Fruit fly (Drosophila melanogaster) whole organism, wandering third instar larva: ENCODE measurements around the gene Ir68b.

ENCODE experiments used
- Abd-B ChIP-seq: fragments of >200 bp; optimal IDR thresholded peaks from 2 replicates; lab custom pipeline; 2017; ENCODE audit warnings: missing biosample characterization, missing genetic modification characterization
- Dif ChIP-seq: fragments of 200-275, 200-300 bp; sonication (Bioruptor generic); optimal IDR thresholded peaks from 2 replicates; lab custom pipeline; 2018; ENCODE audit warnings: missing biosample characterization, missing genetic modification characterization; ENCODE audit not compliant: partially characterized antibody
- Myc ChIP-seq: fragments of >200 bp; optimal IDR thresholded peaks from 2 replicates; lab custom pipeline; 2017
- N ChIP-seq: fragments of >200 bp; optimal IDR thresholded peaks from 2 replicates; lab custom pipeline; 2018; ENCODE audit warnings: missing biosample characterization, missing external identifiers, missing genetic modification characterization
- OdsH ChIP-seq: fragments of 200-800 bp; sonication (Bioruptor generic); optimal IDR thresholded peaks from 2 replicates; lab custom pipeline; 2016; ENCODE audit warnings: missing biosample characterization, mild to moderate bottlenecking, missing genetic modification characterization
- br ChIP-seq: fragments of 200-800 bp; sonication (Bioruptor generic); optimal IDR thresholded peaks from 2 replicates; lab custom pipeline; 2016; ENCODE audit warnings: missing biosample characterization, missing genetic modification characterization
- dl ChIP-seq, 2 experiments: fragments of 175-275, 200-275 bp in 1 of 2; fragments of 200-275 bp in 1 of 2; sonication (Bioruptor generic); optimal IDR thresholded peaks; lab custom pipeline; 2018; ENCODE audit warnings: mild to moderate bottlenecking in 2 of 2, missing biosample characterization in 2 of 2, missing genetic modification characterization in 2 of 2, moderate library complexity in 2 of 2; ENCODE audit not compliant: partially characterized antibody in 2 of 2, insufficient read depth in 1 of 2
- foxo ChIP-seq, 2 experiments: fragments of 200-800 bp; sonication (Bioruptor generic); optimal IDR thresholded peaks; 2 replicates in 1 of 2; 3 replicates in 1 of 2; lab custom pipeline; 2016 to 2017; ENCODE audit warnings: missing biosample characterization in 2 of 2, missing genetic modification characterization in 2 of 2
- fru ChIP-seq: fragments of 200-800 bp; sonication (Bioruptor generic); optimal IDR thresholded peaks from 3 replicates; lab custom pipeline; 2016; ENCODE audit warnings: missing biosample characterization, mild to moderate bottlenecking, missing genetic modification characterization
- pan ChIP-seq: fragments of >200 bp; optimal IDR thresholded peaks from 2 replicates; lab custom pipeline; 2017
- usp ChIP-seq: fragments of >200 bp; optimal IDR thresholded peaks from 2 replicates; lab custom pipeline; 2017; ENCODE audit warnings: missing biosample characterization, missing genetic modification characterization

- TF ChIP-seq fru (GFP tag; lab: Kevin White, UChicago) (no peak), Dif (GFP tag; lab: Kevin White, UChicago) (no peak), pan (no peak), foxo (GFP tag; optimal IDR thresholded peaks at IDR 0.05; lab: Kevin White, UChicago) (no peak), usp (GFP tag; lab: Kevin White, UChicago) (no peak), Abd-B (GFP tag; lab: Kevin White, UChicago) (no peak), dl (GFP tag; optimal IDR thresholded peaks at IDR 0.05; lab: Kevin White, UChicago; ENCODE audit: insufficient read depth in 1 of 2, partially characterized antibody in 2 of 2) (no peak), OdsH (GFP tag; lab: Kevin White, UChicago) (no peak), N (GFP tag; lab: Kevin White, UChicago) (no peak), Myc (no peak), br (GFP tag; lab: Kevin White, UChicago) (no peak)
These were observed 19.8 kb upstream of the Ir68b start for dm6 chr3L:12146970-12147369.
